Worm (Caenorhabditis elegans) whole organism, midembryonic: ENCODE data around the gene K06A9.3.

ENCODE experiments used
- T22C8.4 ChIP-seq: fragments of 200-800 bp; sonication (Bioruptor generic); IDR thresholded peaks from 2 replicates; pipeline ENCODE4 v1.3.6; 2022; ENCODE audit warnings: missing genetic modification characterization, missing compliant biosample characterization
- cog-1 ChIP-seq: sonication (generic microtip); optimal IDR thresholded peaks from 2 replicates; lab custom pipeline; 2016; ENCODE audit warnings: missing genetic modification characterization, missing compliant biosample characterization
- flt-1 ChIP-seq: fragments of 200-800 bp; sonication (Bioruptor generic); IDR thresholded peaks from 2 replicates; pipeline ENCODE4 v1.3.6; 2022; ENCODE audit warnings: missing genetic modification characterization, missing compliant biosample characterization
- klf-2 ChIP-seq: fragments of 200-800 bp; sonication (Bioruptor generic); conservative IDR thresholded peaks from 2 replicates; pipeline ENCODE4 v1.3.6; 2022; ENCODE audit warnings: missing genetic modification reagents, missing genetic modification characterization, missing compliant biosample characterization
- med-1 ChIP-seq: sonication (generic microtip); optimal IDR thresholded peaks from 2 replicates; lab custom pipeline; 2017; ENCODE audit warnings: missing genetic modification characterization, mild to moderate bottlenecking, missing compliant biosample characterization, antibody characterized with exemption, missing genetic modification reagents; ENCODE audit not compliant: insufficient read depth
- ref-1 ChIP-seq: fragments of 200-800 bp; sonication (Bioruptor generic); conservative IDR thresholded peaks from 2 replicates; pipeline ENCODE4 v1.3.6; 2022; ENCODE audit warnings: missing genetic modification reagents, missing genetic modification characterization, missing compliant biosample characterization
- tab-1 ChIP-seq: fragments of 200-800 bp; sonication (Bioruptor generic); IDR thresholded peaks from 2 replicates; pipeline ENCODE4 v1.3.6; 2022; ENCODE audit warnings: missing genetic modification characterization, missing compliant biosample characterization
- ztf-23 ChIP-seq: fragments of 200-800 bp; sonication (Bioruptor generic); IDR thresholded peaks from 2 replicates; pipeline ENCODE4 v1.3.6; 2022; ENCODE audit warnings: missing genetic modification reagents, missing genetic modification characterization, missing compliant biosample characterization
- ztf-29 ChIP-seq: fragments of 200-800 bp; sonication (Bioruptor generic); IDR thresholded peaks from 2 replicates; pipeline ENCODE4 v1.3.6; 2022; ENCODE audit warnings: missing genetic modification reagents, missing genetic modification characterization, missing compliant biosample characterization

Gene K06A9.3

ce11 chrX:1499499-1499898 is 35.7 kb downstream of the K06A9.3 start:
- TF ChIP-seq T22C8.4 (GFP tag; lab: Robert Waterston, UW), result no peak
- TF ChIP-seq med-1 (GFP tag; lab: Kevin White, UChicago), result no peak
- TF ChIP-seq ref-1 (GFP tag; lab: Robert Waterston, UW), result no peak
- no peak for TF ChIP-seq tab-1 (GFP tag; lab: Robert Waterston, UW)
- TF ChIP-seq klf-2, result no peak
- no peak for TF ChIP-seq ztf-29 (GFP tag; lab: Robert Waterston, UW)
- no peak for TF ChIP-seq ztf-23
- no peak for TF ChIP-seq cog-1 (tag; lab: Kevin White, UChicago)
- TF ChIP-seq flt-1, result no peak

ce11 chrX:1497581-1497980 is 37.6 kb downstream of the K06A9.3 start, which contains the start of gene F09E10.6:
F09E10.6 (minus strand) TSS chrX:1497681.
- no peak for TF ChIP-seq flt-1
- TF ChIP-seq ztf-29 (GFP tag; lab: Robert Waterston, UW), result no peak
- no peak for TF ChIP-seq T22C8.4 (GFP tag; lab: Robert Waterston, UW)
- no peak for TF ChIP-seq ztf-23

ce11 chrX:1495980-1496379 is 39.2 kb downstream of the K06A9.3 start:
- TF ChIP-seq klf-2 (no peak), ref-1 (GFP tag; lab: Robert Waterston, UW) (no peak), med-1 (GFP tag; lab: Kevin White, UChicago) (no peak)

- TF ChIP-seq klf-2 (no peak), T22C8.4 (GFP tag; lab: Robert Waterston, UW) (no peak), ref-1 (GFP tag; lab: Robert Waterston, UW) (no peak), cog-1 (tag; lab: Kevin White, UChicago) (no peak), tab-1 (GFP tag; lab: Robert Waterston, UW) (no peak), ztf-29 (GFP tag; lab: Robert Waterston, UW) (no peak), flt-1 (no peak), ztf-23 (no peak), med-1 (GFP tag; lab: Kevin White, UChicago) (no peak)
These were observed 40.9 kb downstream of the K06A9.3 start, which contains the start of gene F09E10.5 for ce11 chrX:1494256-1494655. F09E10.5 (minus strand) TSS chrX:1494356.

ce11 chrX:1492174-1492573 is 43.0 kb downstream of the K06A9.3 start:
- no peak for TF ChIP-seq cog-1 (tag; lab: Kevin White, UChicago)
- no peak for TF ChIP-seq T22C8.4 (GFP tag; lab: Robert Waterston, UW)
- no peak for TF ChIP-seq med-1 (GFP tag; lab: Kevin White, UChicago)
- no peak for TF ChIP-seq ztf-29 (GFP tag; lab: Robert Waterston, UW)
- no peak for TF ChIP-seq klf-2
- TF ChIP-seq flt-1, result no peak
- TF ChIP-seq tab-1 (GFP tag; lab: Robert Waterston, UW), result no peak
- TF ChIP-seq ref-1 (GFP tag; lab: Robert Waterston, UW), result no peak
- no peak for TF ChIP-seq ztf-23

ce11 chrX:1491036-1491435 is 44.1 kb downstream of the K06A9.3 start:
- TF ChIP-seq ztf-29 (GFP tag; lab: Robert Waterston, UW) (no peak), klf-2 (no peak), flt-1 (no peak), T22C8.4 (GFP tag; lab: Robert Waterston, UW) (no peak), med-1 (GFP tag; lab: Kevin White, UChicago) (no peak), ztf-23 (no peak), ref-1 (GFP tag; lab: Robert Waterston, UW) (no peak), tab-1 (GFP tag; lab: Robert Waterston, UW) (no peak), cog-1 (tag; lab: Kevin White, UChicago) (no peak)

ce11 chrX:1489574-1489973 is 45.6 kb downstream of the K06A9.3 start:
- TF ChIP-seq ref-1 (GFP tag; lab: Robert Waterston, UW) (no peak), ztf-23 (no peak), ztf-29 (GFP tag; lab: Robert Waterston, UW) (no peak), tab-1 (GFP tag; lab: Robert Waterston, UW) (no peak), flt-1 (no peak), klf-2 (no peak), cog-1 (tag; lab: Kevin White, UChicago) (no peak)

- TF ChIP-seq klf-2 (no peak), flt-1 (no peak), ref-1 (GFP tag; lab: Robert Waterston, UW) (no peak), T22C8.4 (GFP tag; lab: Robert Waterston, UW) (no peak), med-1 (GFP tag; lab: Kevin White, UChicago) (no peak), tab-1 (GFP tag; lab: Robert Waterston, UW) (no peak), cog-1 (tag; lab: Kevin White, UChicago) (no peak), ztf-23 (no peak), ztf-29 (GFP tag; lab: Robert Waterston, UW) (no peak)
These were observed 46.4 kb downstream of the K06A9.3 start for ce11 chrX:1488775-1489174.

- TF ChIP-seq klf-2, result no peak
- no peak for TF ChIP-seq flt-1
- TF ChIP-seq tab-1 (GFP tag; lab: Robert Waterston, UW), result no peak
- no peak for TF ChIP-seq cog-1 (tag; lab: Kevin White, UChicago)
- TF ChIP-seq med-1 (GFP tag; lab: Kevin White, UChicago), result no peak
- TF ChIP-seq ztf-23, result no peak
- no peak for TF ChIP-seq T22C8.4 (GFP tag; lab: Robert Waterston, UW)
- TF ChIP-seq ref-1 (GFP tag; lab: Robert Waterston, UW), result no peak
- no peak for TF ChIP-seq ztf-29 (GFP tag; lab: Robert Waterston, UW)
These were observed 48.1 kb downstream of the K06A9.3 start for ce11 chrX:1487096-1487495.

- TF ChIP-seq T22C8.4 (GFP tag; lab: Robert Waterston, UW) (peak; percentile 39; the same call in 1 of the 2 replicates), klf-2 (no peak)
These were observed 49.0 kb downstream of the K06A9.3 start, which contains the start of the genes D1005.10 and dhs-25 for ce11 chrX:1486135-1486648. D1005.10 (minus strand) TSS chrX:1486185. dhs-25 (plus strand) TSS chrX:1486532.
